Worm (Caenorhabditis elegans) whole organism, young adult: ENCODE measurements around the gene rpac-19.
A peak's percentile ranks its signal among the peaks of the same experiment; 100 is the strongest.

Experiments used
- B0019.2 ChIP-seq: fragments of 200-800 bp; sonication (Bioruptor generic); conservative IDR thresholded peaks from 2 replicates; pipeline ENCODE4 v1.3.6; 2022; ENCODE audit warnings: missing genetic modification reagents, missing genetic modification characterization, missing compliant biosample characterization
- B0035.1 ChIP-seq: sonication (generic microtip); optimal IDR thresholded peaks from 2 replicates; lab custom pipeline; 2016; ENCODE audit warnings: missing genetic modification characterization, mild to moderate bottlenecking, missing compliant biosample characterization, missing genotype, missing genetic modification reagents
- B0336.3 ChIP-seq: fragments of 200-800 bp; sonication (Bioruptor generic); IDR thresholded peaks from 2 replicates; pipeline ENCODE4 v1.3.6; 2022; ENCODE audit warnings: missing genetic modification characterization, missing compliant biosample characterization
- F23B12.7 ChIP-seq: sonication (generic microtip); optimal IDR thresholded peaks from 2 replicates; lab custom pipeline; 2017; ENCODE audit warnings: missing genetic modification characterization, mild to moderate bottlenecking, missing compliant biosample characterization, antibody characterized with exemption, moderate library complexity; ENCODE audit not compliant: insufficient read depth
- K12H6.12 ChIP-seq: fragments of 200-800 bp; sonication (Bioruptor generic); optimal IDR thresholded peaks from 2 replicates; lab custom pipeline; 2018; ENCODE audit warnings: mild to moderate bottlenecking, missing genetic modification characterization, missing compliant biosample characterization
- Y53F4B.3 ChIP-seq: fragments of 200-800 bp; sonication (Bioruptor generic); IDR thresholded peaks from 2 replicates; pipeline ENCODE4 v1.3.6; 2022; ENCODE audit warnings: missing genetic modification reagents, missing genetic modification characterization, missing compliant biosample characterization
- Y56A3A.18 ChIP-seq: fragments of 200-800 bp; sonication (Bioruptor generic); IDR thresholded peaks from 2 replicates; pipeline ENCODE4 v1.3.6; 2022; ENCODE audit warnings: missing genetic modification reagents, missing genetic modification characterization, missing compliant biosample characterization
- Y79H2A.3 ChIP-seq: fragments of 200-800 bp; sonication (Bioruptor generic); conservative IDR thresholded peaks from 2 replicates; pipeline ENCODE4 v1.3.6; 2022; ENCODE audit warnings: missing genetic modification reagents, missing genetic modification characterization, missing compliant biosample characterization
- attf-5 ChIP-seq: fragments of 200-800 bp; sonication (Bioruptor generic); optimal IDR thresholded peaks from 2 replicates; lab custom pipeline; 2018; ENCODE audit warnings: mild to moderate bottlenecking, missing genetic modification characterization, missing compliant biosample characterization
- ccch-3 ChIP-seq: fragments of 200-800 bp; sonication (Bioruptor generic); optimal IDR thresholded peaks from 2 replicates; lab custom pipeline; 2018; ENCODE audit warnings: mild to moderate bottlenecking, missing genetic modification characterization, missing compliant biosample characterization
- ceh-27 ChIP-seq: fragments of 200-800 bp; sonication (Bioruptor generic); optimal IDR thresholded peaks from 2 replicates; lab custom pipeline; 2018; ENCODE audit warnings: mild to moderate bottlenecking, missing genetic modification characterization, moderate library complexity, missing compliant biosample characterization
- dpff-1 ChIP-seq: sonication (generic microtip); optimal IDR thresholded peaks from 2 replicates; lab custom pipeline; 2017; ENCODE audit warnings: mild to moderate bottlenecking, missing genetic modification characterization, missing compliant biosample characterization
- fkh-3 ChIP-seq: sonication (generic microtip); optimal IDR thresholded peaks from 2 replicates; lab custom pipeline; 2016; ENCODE audit warnings: mild to moderate bottlenecking, missing genetic modification characterization, missing compliant biosample characterization
- him-1 ChIP-seq: sonication (generic microtip); optimal IDR thresholded peaks from 2 replicates; lab custom pipeline; 2016; ENCODE audit warnings: missing genotype, missing genetic modification reagents, missing genetic modification characterization, missing compliant biosample characterization
- hlh-12 ChIP-seq: sonication (generic microtip); optimal IDR thresholded peaks from 2 replicates; lab custom pipeline; 2016; ENCODE audit warnings: missing genetic modification characterization, missing compliant biosample characterization
- hlh-26 ChIP-seq: fragments of 200-800 bp; sonication (Bioruptor generic); conservative IDR thresholded peaks from 2 replicates; pipeline ENCODE4 v1.3.6; 2022; ENCODE audit warnings: missing genetic modification reagents, missing genetic modification characterization, missing compliant biosample characterization
- hmg-1.2 ChIP-seq: fragments of 200-800 bp; sonication (Bioruptor generic); IDR thresholded peaks from 2 replicates; pipeline ENCODE4 v1.3.6; 2022; ENCODE audit warnings: missing genetic modification reagents, missing genetic modification characterization, missing compliant biosample characterization
- hsf-1 ChIP-seq: fragments of 200-800 bp; sonication (Bioruptor generic); IDR thresholded peaks from 2 replicates; pipeline ENCODE4 v1.3.6; 2022; ENCODE audit warnings: missing genetic modification reagents, missing genetic modification characterization, missing compliant biosample characterization
- lin-26 ChIP-seq: fragments of 200-800 bp; sonication (Bioruptor generic); IDR thresholded peaks from 2 replicates; pipeline ENCODE4 v1.3.6; 2022; ENCODE audit warnings: missing genetic modification reagents, missing genetic modification characterization, missing compliant biosample characterization
- lin-35 ChIP-seq, 3 experiments: fragments of 150-350 bp in 2 of 3; sonication (generic microtip) in 1 of 3; optimal IDR thresholded peaks; 2 replicates each; lab custom pipeline; 2014 to 2018; ENCODE audit warnings: missing biosample characterization in 3 of 3, missing genetic modification characterization in 3 of 3, missing genetic modification reagents in 3 of 3
- lin-40 ChIP-seq: sonication (generic microtip); optimal IDR thresholded peaks from 2 replicates; lab custom pipeline; 2016; ENCODE audit warnings: missing genetic modification characterization, mild to moderate bottlenecking, missing compliant biosample characterization, missing genotype, missing genetic modification reagents
- lin-54 ChIP-seq: fragments of 200-800 bp; sonication (Bioruptor generic); optimal IDR thresholded peaks from 2 replicates; lab custom pipeline; 2018; ENCODE audit warnings: mild to moderate bottlenecking, missing genetic modification characterization, missing compliant biosample characterization
- lir-1 ChIP-seq: fragments of 200-800 bp; sonication (Bioruptor generic); conservative IDR thresholded peaks from 2 replicates; pipeline ENCODE4 v1.3.6; 2022; ENCODE audit warnings: missing genetic modification reagents, missing genetic modification characterization, missing compliant biosample characterization
- lsy-27 ChIP-seq: sonication (generic microtip); optimal IDR thresholded peaks from 2 replicates; lab custom pipeline; 2017; ENCODE audit warnings: missing genetic modification characterization, mild to moderate bottlenecking, missing compliant biosample characterization, antibody characterized with exemption, missing genotype, borderline replicate concordance; ENCODE audit not compliant: insufficient read depth
- madf-10 ChIP-seq: sonication (generic microtip); optimal IDR thresholded peaks from 2 replicates; lab custom pipeline; 2016; ENCODE audit warnings: mild to moderate bottlenecking, missing genetic modification characterization, missing compliant biosample characterization
- mcd-1 ChIP-seq: fragments of 200-800 bp; sonication (Bioruptor generic); IDR thresholded peaks from 2 replicates; pipeline ENCODE4 v1.3.6; 2022; ENCODE audit warnings: missing genetic modification reagents, missing genetic modification characterization, missing compliant biosample characterization
- mel-28 ChIP-seq: sonication (generic microtip); optimal IDR thresholded peaks from 2 replicates; lab custom pipeline; 2016; ENCODE audit warnings: borderline replicate concordance, mild to moderate bottlenecking, missing genetic modification characterization, missing compliant biosample characterization
- mxl-1 ChIP-seq: sonication (generic microtip); optimal IDR thresholded peaks from 2 replicates; lab custom pipeline; 2016; ENCODE audit warnings: missing genetic modification characterization, missing compliant biosample characterization
- nhr-179 ChIP-seq: sonication (generic microtip); optimal IDR thresholded peaks from 2 replicates; lab custom pipeline; 2016; ENCODE audit warnings: mild to moderate bottlenecking, missing genetic modification characterization, missing compliant biosample characterization
- nhr-80 ChIP-seq: sonication (generic microtip); optimal IDR thresholded peaks from 2 replicates; lab custom pipeline; 2016; ENCODE audit warnings: missing genetic modification characterization, missing compliant biosample characterization
- nhr-90 ChIP-seq: sonication (generic microtip); optimal IDR thresholded peaks from 2 replicates; lab custom pipeline; 2016; ENCODE audit warnings: missing genotype, mild to moderate bottlenecking, missing genetic modification characterization, missing compliant biosample characterization
- rpc-1 ChIP-seq, 2 experiments: fragments of 150-350 bp in 1 of 2; sonication (generic microtip) in 1 of 2; optimal IDR thresholded peaks; 2 replicates each; lab custom pipeline; 2014 to 2018; ENCODE audit warnings: missing biosample characterization in 1 of 2, missing genetic modification characterization in 1 of 2, missing genetic modification reagents in 1 of 2, missing genotype in 1 of 2
- sdz-38 ChIP-seq: sonication (generic microtip); optimal IDR thresholded peaks from 2 replicates; lab custom pipeline; 2016; ENCODE audit warnings: missing genotype, missing genetic modification characterization, missing compliant biosample characterization
- snpc-1.1 ChIP-seq: sonication (generic microtip); optimal IDR thresholded peaks from 2 replicates; lab custom pipeline; 2017; ENCODE audit warnings: missing genetic modification characterization, mild to moderate bottlenecking, missing compliant biosample characterization, antibody characterized with exemption, moderate library complexity, missing genotype, missing genetic modification reagents; ENCODE audit not compliant: insufficient read depth
- snpc-1.3 ChIP-seq: sonication (generic microtip); optimal IDR thresholded peaks from 2 replicates; lab custom pipeline; 2017; ENCODE audit warnings: missing genetic modification characterization, mild to moderate bottlenecking, missing compliant biosample characterization, antibody characterized with exemption, moderate library complexity, missing genotype, missing genetic modification reagents; ENCODE audit not compliant: insufficient read depth
- somi-1 ChIP-seq: fragments of 200-800 bp; sonication (Bioruptor generic); optimal IDR thresholded peaks from 2 replicates; lab custom pipeline; 2018; ENCODE audit warnings: mild to moderate bottlenecking, missing genetic modification characterization, missing compliant biosample characterization
- sptf-2 ChIP-seq: fragments of 200-800 bp; sonication (Bioruptor generic); optimal IDR thresholded peaks from 2 replicates; lab custom pipeline; 2018; ENCODE audit warnings: mild to moderate bottlenecking, missing genetic modification characterization, missing compliant biosample characterization
- tbp1 ChIP-seq: fragments of 200-800 bp; sonication (Bioruptor generic); optimal IDR thresholded peaks from 2 replicates; lab custom pipeline; 2018; ENCODE audit warnings: mild to moderate bottlenecking, missing genetic modification characterization, missing compliant biosample characterization
- xnd-1 ChIP-seq: sonication (generic microtip); optimal IDR thresholded peaks from 2 replicates; lab custom pipeline; 2016; ENCODE audit warnings: missing genotype, missing genetic modification reagents, missing genetic modification characterization, missing compliant biosample characterization
- zfh-2 ChIP-seq: fragments of 200-800 bp; sonication (Bioruptor generic); conservative IDR thresholded peaks from 2 replicates; pipeline ENCODE4 v1.3.6; 2022; ENCODE audit warnings: missing genetic modification reagents, missing genetic modification characterization, missing compliant biosample characterization
- ztf-26 ChIP-seq: sonication (generic microtip); optimal IDR thresholded peaks from 2 replicates; lab custom pipeline; 2017; ENCODE audit warnings: missing genetic modification characterization, missing compliant biosample characterization

rpac-19 gene

DNA sequence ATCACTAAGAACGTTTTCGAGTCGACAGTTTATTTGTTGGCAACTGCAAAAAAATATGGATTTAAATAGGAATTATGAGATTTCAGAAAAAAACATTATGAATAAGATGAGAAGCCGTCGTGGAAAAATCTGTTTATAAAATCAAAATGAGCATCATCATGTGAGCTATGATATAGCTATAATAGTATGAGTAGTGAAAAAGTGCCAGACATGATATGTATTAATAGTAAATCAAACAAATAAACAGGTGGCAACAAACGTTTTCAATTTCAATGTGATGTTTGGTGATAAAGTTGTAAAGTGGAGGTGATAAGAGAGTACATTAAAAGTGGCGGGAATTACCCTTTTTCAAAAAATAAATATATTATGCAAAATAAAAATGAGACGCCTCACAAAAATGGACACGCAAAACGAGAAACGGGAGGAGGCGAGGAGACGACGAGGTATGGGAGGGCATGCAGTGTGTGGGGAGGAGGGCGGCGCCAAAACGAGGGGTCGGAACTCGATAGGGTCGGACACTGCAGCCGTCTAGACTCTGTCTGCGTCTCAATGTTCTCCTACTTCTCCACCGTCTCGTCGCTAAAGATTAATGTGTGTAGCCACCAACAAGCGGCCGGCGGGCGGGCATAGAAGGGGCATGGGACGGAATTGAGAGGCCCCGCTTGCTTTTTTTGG, 38.0 kb upstream of the rpac-19 start, which contains the start of gene C07A9.9 (continued):
- TF ChIP-seq F23B12.7 (tag; lab: Kevin White, UChicago) (no peak), B0035.1 (tag; lab: Kevin White, UChicago) (no peak), mel-28 (tag; lab: Kevin White, UChicago) (no peak), fkh-3 (no peak), B0336.3 (no peak), Y79H2A.3 (GFP tag; lab: Robert Waterston, UW) (no peak), hmg-1.2 (GFP tag; lab: Robert Waterston, UW) (peak; percentile 32; the same call in 1 of the 2 replicates), nhr-179 (no peak), lin-40 (peak; percentile 69), lir-1 (GFP tag; lab: Robert Waterston, UW) (no peak), hsf-1 (GFP tag; lab: Robert Waterston, UW) (no peak), B0019.2 (GFP tag; lab: Robert Waterston, UW) (no peak), nhr-80 (peak; percentile 95), nhr-90 (tag; lab: Kevin White, UChicago) (peak; percentile 55), sdz-38 (no peak), lin-54 (GFP tag; lab: Kevin White, UChicago) (no peak), lin-26 (GFP tag; lab: Robert Waterston, UW) (no peak), rpc-1 (optimal IDR thresholded peaks at IDR 0.05; lab: Kevin White, UChicago) (no peak), rpc-1 (tag; optimal IDR thresholded peaks at IDR 0.05; lab: Kevin White, UChicago) (no peak), dpff-1 (tag; lab: Kevin White, UChicago) (no peak), Y56A3A.18 (GFP tag; lab: Robert Waterston, UW) (no peak)

DNA sequence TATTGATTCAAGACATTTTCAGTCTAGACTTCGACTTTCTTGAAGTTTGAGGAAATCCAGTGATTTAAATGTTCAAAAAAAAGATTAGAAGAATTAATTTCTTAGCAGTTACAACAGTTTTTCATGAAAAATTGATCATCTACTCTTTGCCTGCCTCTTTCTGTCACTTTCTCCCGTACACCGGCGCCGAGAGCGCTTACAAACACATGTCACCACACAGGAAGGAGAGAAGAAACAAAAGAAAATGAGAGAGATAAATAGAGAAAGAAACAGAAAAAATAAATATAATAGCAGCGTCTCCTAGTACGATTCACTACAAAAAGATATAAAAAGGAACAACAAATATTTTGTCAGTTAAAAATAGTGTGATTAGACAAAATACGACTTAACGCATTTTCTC, 37.0 kb upstream of the rpac-19 start:
- no peak for TF ChIP-seq lin-35 (GFP tag; optimal IDR thresholded peaks at IDR 0.05; lab: Kevin White, UChicago)
- TF ChIP-seq rpc-1 (optimal IDR thresholded peaks at IDR 0.05; lab: Kevin White, UChicago): no peak
- TF ChIP-seq rpc-1 (tag; optimal IDR thresholded peaks at IDR 0.05; lab: Kevin White, UChicago): no peak
- TF ChIP-seq nhr-80: peak; percentile 28
- TF ChIP-seq ztf-26 (tag; lab: Kevin White, UChicago): no peak

DNA sequence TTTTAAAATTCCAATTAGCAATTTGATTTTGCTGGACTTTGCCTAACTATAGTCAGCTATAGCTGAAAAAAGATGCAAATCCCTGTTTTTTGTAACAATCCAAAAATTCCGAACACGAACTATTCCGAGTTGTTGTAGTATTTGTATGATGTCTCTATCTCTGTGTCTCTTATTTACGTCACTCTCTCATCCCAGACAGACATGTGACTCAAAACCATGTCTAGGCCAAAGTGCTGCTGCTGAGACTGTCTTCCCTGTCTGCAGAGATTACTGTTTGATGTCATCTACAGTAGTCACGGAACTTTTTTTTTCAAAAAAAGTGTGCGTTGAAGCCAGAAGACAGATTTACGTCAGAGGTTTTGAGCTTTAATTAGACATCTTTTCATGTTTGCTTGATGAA, 36.6 kb upstream of the rpac-19 start:
- TF ChIP-seq lin-40: peak; percentile 13
- peak; percentile 3 for TF ChIP-seq ceh-27 (GFP tag; lab: Kevin White, UChicago)
- no peak for TF ChIP-seq attf-5 (GFP tag; lab: Kevin White, UChicago)

DNA sequence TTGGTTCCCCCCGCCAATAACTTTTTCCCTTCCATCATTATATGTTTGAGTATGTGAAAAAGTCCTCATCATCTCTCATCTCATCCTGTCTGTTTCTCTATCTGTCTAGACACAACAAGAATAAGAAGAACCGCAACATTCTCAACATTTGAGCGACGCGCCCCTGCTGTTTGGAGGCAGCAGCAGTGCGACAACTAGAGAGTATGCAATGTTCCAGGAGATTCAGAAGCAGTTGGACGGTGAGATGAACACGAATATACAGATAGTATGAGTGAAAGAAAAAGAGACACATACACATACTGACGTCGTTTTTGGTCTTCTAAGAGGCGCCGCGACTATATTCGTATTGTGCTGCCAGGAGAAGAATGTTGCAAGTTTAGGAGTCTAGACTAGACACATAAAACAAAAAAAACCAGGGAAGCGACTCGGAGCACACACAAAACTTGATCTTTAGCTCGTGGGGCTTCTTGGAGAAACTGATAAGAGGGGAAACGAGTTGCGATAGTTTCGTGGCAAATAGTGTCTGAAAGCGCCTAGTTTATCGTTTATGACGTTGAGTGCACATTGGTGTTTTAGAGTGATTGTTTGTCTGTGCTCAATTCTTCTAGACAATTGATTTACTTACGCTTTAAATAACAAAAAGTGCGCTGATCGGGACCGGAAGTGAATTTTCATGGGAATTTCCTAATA, 36.0 kb upstream of the rpac-19 start:
- TF ChIP-seq snpc-1.1 (tag; lab: Kevin White, UChicago) (no peak), Y53F4B.3 (GFP tag; lab: Robert Waterston, UW) (no peak), ccch-3 (GFP tag; lab: Kevin White, UChicago) (no peak), sptf-2 (GFP tag; lab: Kevin White, UChicago) (no peak), K12H6.12 (tag; lab: Kevin White, UChicago) (peak; percentile 49), xnd-1 (no peak), mcd-1 (GFP tag; lab: Robert Waterston, UW) (no peak), madf-10 (tag; lab: Kevin White, UChicago) (no peak), attf-5 (GFP tag; lab: Kevin White, UChicago) (no peak), tbp1 (GFP tag; lab: Kevin White, UChicago) (no peak), somi-1 (peak; percentile 16), nhr-80 (peak; percentile 94), lsy-27 (no peak), him-1 (tag; lab: Kevin White, UChicago) (no peak), zfh-2 (0 out of 2 replicates have a peak, but pooled peaks have one; percentile 14), hlh-26 (GFP tag; lab: Robert Waterston, UW) (no peak), mxl-1 (tag; lab: Kevin White, UChicago) (no peak), snpc-1.3 (no peak), hlh-12 (tag; lab: Kevin White, UChicago) (no peak)
